Fruit fly (Drosophila melanogaster) S2 (cell line): Measurements from ENCODE around the gene sti.

Experiments
- CG8478 ChIP-seq: fragments of >200 bp; optimal IDR thresholded peaks from 2 replicates; lab custom pipeline; 2018
- CTCF ChIP-seq, 2 experiments: fragments of >200 bp; optimal IDR thresholded peaks; 2 replicates each; lab custom pipeline; 2018

sti gene

DNA sequence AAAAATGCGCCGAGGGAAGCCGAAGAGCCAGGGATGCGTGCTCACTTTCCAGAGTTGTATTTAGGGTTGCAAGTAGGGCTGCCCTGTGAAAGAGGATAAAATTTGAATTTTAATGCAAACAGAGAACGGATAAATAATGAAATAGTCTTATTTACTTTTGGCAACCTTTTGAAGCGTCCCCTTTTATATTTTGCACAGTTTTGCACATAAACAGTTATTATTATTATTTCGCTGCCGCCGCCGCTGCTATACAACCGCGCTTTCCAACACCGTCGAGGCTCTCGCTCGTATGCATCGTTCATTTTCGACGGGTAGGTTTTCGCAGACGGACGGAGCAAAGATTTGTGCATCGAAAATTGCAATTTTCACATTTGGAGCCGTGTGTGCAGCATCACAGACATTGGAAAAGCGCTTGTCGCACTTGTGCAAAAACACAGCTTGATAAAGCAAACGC lies at the start of gene sti, which contains the start of gene tral:
Gene sti, minus strand, starts transcription at position 54 of the 454 bp plus-strand sequence.
Gene tral, plus strand, starts transcription at position 298 of the 454 bp plus-strand sequence.
- no peak for TF ChIP-seq CG8478
- no peak for TF ChIP-seq CTCF (optimal IDR thresholded peaks at IDR 0.05; lab: Kevin White, UChicago)

dm6 chr3L:12564284-12564683 lies 49.7 kb upstream of the sti start:
- no peak for TF ChIP-seq CTCF (optimal IDR thresholded peaks at IDR 0.05; lab: Kevin White, UChicago)
- no peak for TF ChIP-seq CG8478

dm6 chr3L:12559273-12559672 lies 44.7 kb upstream of the sti start:
- TF ChIP-seq CTCF (optimal IDR thresholded peaks at IDR 0.05; lab: Kevin White, UChicago) (no peak), CG8478 (no peak)

DNA sequence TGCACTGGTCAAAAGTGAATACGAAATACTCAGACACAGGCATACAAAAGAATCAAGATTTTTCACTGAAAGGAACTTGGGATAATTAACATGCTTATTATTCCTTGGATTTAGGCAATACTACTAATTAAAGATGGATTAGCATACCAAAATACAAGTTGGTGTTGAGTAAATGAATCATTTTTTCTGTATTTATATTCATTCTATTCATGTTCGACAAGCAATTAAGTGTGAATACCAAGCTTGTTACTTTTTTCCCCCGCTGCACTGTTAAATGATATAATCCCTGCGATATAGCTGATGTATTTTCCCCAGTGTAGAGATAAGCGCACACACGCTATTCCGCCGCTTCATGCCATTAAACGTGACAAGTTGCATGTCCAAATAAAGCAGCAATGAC lies 43.1 kb upstream of the sti start:
- TF ChIP-seq CG8478 (no peak), CTCF (optimal IDR thresholded peaks at IDR 0.05; lab: Kevin White, UChicago) (no peak)

dm6 chr3L:12551671-12552070 lies 37.1 kb upstream of the sti start:
- TF ChIP-seq CG8478 (no peak), CTCF (optimal IDR thresholded peaks at IDR 0.05; lab: Kevin White, UChicago) (no peak)

dm6 chr3L:12549471-12549870 lies 34.9 kb upstream of the sti start:
- TF ChIP-seq CG8478, result no peak
- no peak for TF ChIP-seq CTCF (optimal IDR thresholded peaks at IDR 0.05; lab: Kevin White, UChicago)

DNA sequence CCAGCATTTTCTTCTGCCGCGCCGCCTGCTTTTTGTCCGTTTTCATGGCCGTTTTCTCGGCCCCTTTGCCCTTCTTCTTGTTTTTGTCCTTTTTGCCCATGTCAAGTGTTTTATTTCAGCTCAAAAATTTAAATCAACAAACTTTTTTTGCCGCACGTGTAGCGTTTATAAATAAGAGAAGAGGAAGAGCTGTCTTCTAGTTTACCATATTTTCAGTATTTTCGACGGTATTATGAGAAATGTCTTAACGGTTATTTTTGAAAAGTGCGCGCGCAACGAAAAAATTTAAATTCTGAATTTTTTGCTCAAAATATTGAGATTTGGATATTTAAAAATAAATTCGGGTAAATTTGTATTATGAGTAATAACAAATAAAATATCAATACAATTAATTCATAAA lies 22.5 kb upstream of the sti start, which contains the start of gene CG4069:
Gene CG4069, minus strand, starts transcription at position 193 of the 400 bp plus-strand sequence.
- TF ChIP-seq CG8478 (no peak), CTCF (optimal IDR thresholded peaks at IDR 0.05; lab: Kevin White, UChicago) (no peak)

dm6 chr3L:12534318-12534717 lies 19.7 kb upstream of the sti start, which contains the start of gene Pmm2:
Pmm2 (plus strand) TSS chr3L:12534590.
- TF ChIP-seq CTCF (optimal IDR thresholded peaks at IDR 0.05; lab: Kevin White, UChicago), result peak in 1 of 2 experiments; percentile 17
- no peak for TF ChIP-seq CG8478

- no peak for TF ChIP-seq CTCF (optimal IDR thresholded peaks at IDR 0.05; lab: Kevin White, UChicago)
- no peak for TF ChIP-seq CG8478
These were observed 18.9 kb upstream of the sti start, which contains the start of the genes Tsf2 and CG34242 for dm6 chr3L:12533392-12534070. Tsf2 (minus strand) TSS chr3L:12533724. CG34242 (plus strand) TSS chr3L:12533996.

DNA sequence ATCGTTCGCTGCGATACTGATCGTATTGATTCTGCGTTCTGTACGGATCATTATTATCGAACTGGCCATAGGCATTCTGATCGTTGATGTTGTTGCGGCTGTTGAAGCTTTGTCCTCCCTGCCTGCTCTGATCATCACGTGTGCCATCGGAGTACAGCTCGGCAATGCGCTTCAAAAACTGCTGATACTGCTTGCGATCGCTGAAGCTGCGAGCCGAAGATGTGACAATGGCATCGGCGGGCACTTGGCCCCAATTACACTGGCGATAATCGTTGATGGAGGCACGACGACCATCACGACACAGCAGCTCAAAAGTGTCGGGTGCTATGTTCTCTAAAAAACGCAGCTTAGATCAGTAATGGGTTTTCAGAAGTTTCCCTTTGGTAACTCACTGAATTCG lies 17.6 kb upstream of the sti start:
- TF ChIP-seq CG8478 (no peak), CTCF (optimal IDR thresholded peaks at IDR 0.05; lab: Kevin White, UChicago) (no peak)

DNA sequence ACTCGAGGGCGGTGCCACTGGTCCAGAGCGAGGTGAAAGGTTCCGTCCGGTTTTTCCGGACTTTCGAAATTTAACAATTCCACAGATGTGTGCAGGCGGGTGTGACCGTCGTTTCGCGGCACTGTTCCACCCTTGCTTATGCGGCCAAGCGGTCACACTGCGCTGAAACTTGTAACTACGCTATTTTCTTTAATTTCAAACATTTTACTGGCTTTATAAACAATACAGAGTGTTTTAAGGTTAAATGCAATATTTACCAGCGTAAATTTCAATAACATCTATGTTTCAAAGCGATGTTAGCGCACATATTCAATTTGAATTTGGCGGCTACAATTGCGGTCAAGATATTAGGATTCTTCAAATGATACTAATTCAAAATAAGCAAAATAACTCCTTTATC lies 15.4 kb upstream of the sti start, which contains the start of gene nst:
Gene nst, minus strand, starts transcription at position 128 of the 400 bp plus-strand sequence.
- no peak for TF ChIP-seq CG8478
- TF ChIP-seq CTCF (optimal IDR thresholded peaks at IDR 0.05; lab: Kevin White, UChicago), result no peak

DNA sequence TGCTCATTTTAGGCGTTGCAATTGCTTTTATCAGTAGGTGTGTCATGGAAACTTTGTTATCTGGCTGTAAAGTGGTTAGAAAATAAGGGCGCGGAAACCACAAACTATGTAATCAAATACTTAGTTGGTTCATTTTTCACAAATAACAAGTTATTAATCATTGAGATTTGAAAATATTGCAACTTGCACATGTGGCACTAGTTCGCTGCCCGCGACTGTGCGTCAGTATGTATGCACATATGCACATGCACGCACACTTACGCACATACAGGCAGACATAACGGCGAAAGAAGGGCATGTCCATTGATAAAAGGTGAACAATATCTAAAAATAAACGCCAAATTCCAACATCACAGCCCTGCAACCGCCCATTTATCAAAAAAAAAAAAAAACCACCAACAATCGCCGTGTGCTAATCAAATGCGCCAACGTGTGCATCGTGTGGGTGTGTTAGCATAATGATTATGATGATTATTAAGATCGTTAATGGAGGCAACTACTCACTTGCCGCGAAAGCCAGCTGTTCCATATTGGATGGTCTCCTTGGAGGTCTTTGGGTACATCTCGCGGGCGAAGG lies 14.9 kb upstream of the sti start:
- TF ChIP-seq CTCF (optimal IDR thresholded peaks at IDR 0.05; lab: Kevin White, UChicago) (no peak), CG8478 (no peak)

dm6 chr3L:12526433-12527113 lies 12.0 kb upstream of the sti start, which contains the start of gene eIF2beta:
eIF2beta (minus strand) TSS chr3L:12526731.
- TF ChIP-seq CTCF (optimal IDR thresholded peaks at IDR 0.05; lab: Kevin White, UChicago) (peak; percentile 77 to 91), CG8478 (no peak)

dm6 chr3L:12523941-12524340 lies 9.3 kb upstream of the sti start, which contains the start of the genes ver and Gcn5:
ver (plus strand) TSS chr3L:12523987.
Gcn5 (minus strand) TSS chr3L:12524014.
- TF ChIP-seq CTCF (optimal IDR thresholded peaks at IDR 0.05; lab: Kevin White, UChicago) (no peak), CG8478 (no peak)

DNA sequence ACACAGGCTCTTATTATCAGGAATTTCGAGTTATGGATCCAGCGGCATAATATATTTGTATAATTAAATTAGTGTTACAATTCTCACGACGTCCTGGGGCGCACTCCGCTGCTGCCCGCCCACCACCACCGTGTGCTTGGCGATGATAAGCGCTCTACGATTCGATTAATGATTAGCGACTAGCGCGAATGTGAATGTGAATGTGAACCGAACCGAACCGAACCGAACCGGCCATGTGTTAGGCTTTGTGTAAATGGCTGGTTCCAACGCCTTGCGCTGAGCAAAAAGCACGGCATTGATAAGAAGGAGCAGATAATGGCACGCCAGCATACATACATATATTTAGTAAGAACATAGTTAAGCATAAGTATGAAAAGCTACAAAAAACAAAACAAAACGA lies 4.7 kb upstream of the sti start:
- no peak for TF ChIP-seq CG8478
- TF ChIP-seq CTCF (optimal IDR thresholded peaks at IDR 0.05; lab: Kevin White, UChicago), result no peak
